Fruit fly (Drosophila melanogaster): ENCODE measurements around the gene CG14304.

DNA sequence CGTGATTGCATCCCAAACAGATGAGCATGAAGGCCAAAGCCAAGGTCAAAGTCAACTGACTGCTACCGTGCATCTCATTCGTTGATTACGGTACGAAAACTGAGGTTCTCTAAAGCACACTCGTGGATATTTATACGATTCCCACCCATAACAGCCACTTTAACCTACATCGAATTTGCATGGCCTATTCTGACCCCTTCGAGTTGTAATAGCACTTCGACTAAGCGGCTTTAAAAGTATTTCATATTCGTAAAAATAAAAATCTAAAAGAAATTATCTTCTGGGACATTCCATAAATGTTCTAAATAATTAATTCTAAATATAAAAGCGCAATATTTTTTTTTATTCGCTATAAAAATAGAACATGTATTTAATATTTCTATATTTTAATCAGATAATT is 3.7 kb downstream of the CG14304 start, which contains the start of gene CG7695:
- no peak for TF ChIP-seq sug (tag; optimal IDR thresholded peaks at IDR 0.05)
- TF ChIP-seq CG11456 (GFP tag; IDR thresholded peaks at IDR 0.05): no peak
- no peak for TF ChIP-seq dan (GFP tag; IDR thresholded peaks at IDR 0.05)
- no peak for TF ChIP-seq CG6689 (GFP tag; IDR thresholded peaks at IDR 0.05)
